Fruit fly (Drosophila melanogaster) S2 (cell line): Measurements from ENCODE around the gene CG43059.

Experiments used
- CG8478 ChIP-seq: fragments of >200 bp; optimal IDR thresholded peaks from 2 replicates; lab custom pipeline; 2018
- CTCF ChIP-seq, 2 experiments: fragments of >200 bp; optimal IDR thresholded peaks; 2 replicates each; lab custom pipeline; 2018

dm6 chr3L:8336372-8336771 is 17.6 kb upstream of the CG43059 start, which contains the start of gene Cpr66Cb:
- TF ChIP-seq CG8478 (no peak), CTCF (optimal IDR thresholded peaks at IDR 0.05; lab: Kevin White, UChicago) (no peak)
